Worm (Caenorhabditis elegans) whole organism, L4 larva: ENCODE data around the gene frpr-5.
A peak's percentile ranks its signal among the peaks of the same experiment; 100 is the strongest.

Experiments used
- D1046.2 ChIP-seq: fragments of 200-800 bp; sonication (Bioruptor generic); IDR thresholded peaks from 2 replicates; pipeline ENCODE4 v1.3.6; 2022; ENCODE audit warnings: missing genetic modification characterization, missing compliant biosample characterization
- F10B5.3 ChIP-seq: sonication (generic microtip); optimal IDR thresholded peaks from 2 replicates; lab custom pipeline; 2016; ENCODE audit warnings: mild to moderate bottlenecking, missing genetic modification characterization, missing compliant biosample characterization
- F37D6.2 ChIP-seq: sonication (generic microtip); optimal IDR thresholded peaks from 2 replicates; lab custom pipeline; 2016; ENCODE audit warnings: mild to moderate bottlenecking, missing genetic modification characterization, missing compliant biosample characterization
- F49E8.2 ChIP-seq: sonication (generic microtip); optimal IDR thresholded peaks from 2 replicates; lab custom pipeline; 2016; ENCODE audit warnings: missing compliant biosample characterization, mild to moderate bottlenecking, missing genetic modification characterization, borderline replicate concordance
- R02D3.7 ChIP-seq: fragments of 150-350 bp; sonication (generic microtip); optimal IDR thresholded peaks from 3 replicates; lab custom pipeline; 2014; ENCODE audit warnings: missing biosample characterization, missing genetic modification characterization
- aha-1 ChIP-seq: fragments of 150-350 bp; peaks from one replicate; lab custom pipeline; 2014; ENCODE audit warnings: missing biosample characterization, missing genetic modification characterization
- attf-4 ChIP-seq: sonication (generic microtip); optimal IDR thresholded peaks from 3 replicates; lab custom pipeline; 2017; ENCODE audit warnings: missing biosample characterization, missing genetic modification characterization
- ceh-32 ChIP-seq: sonication (generic microtip); optimal IDR thresholded peaks from 2 replicates; lab custom pipeline; 2016; ENCODE audit warnings: mild to moderate bottlenecking, missing genetic modification characterization, missing compliant biosample characterization; ENCODE audit not compliant: poor library complexity
- ceh-44 ChIP-seq: fragments of 200-800 bp; sonication (Bioruptor generic); IDR thresholded peaks from 2 replicates; pipeline ENCODE4 v1.3.6; 2022; ENCODE audit warnings: missing genetic modification reagents, missing genetic modification characterization, missing compliant biosample characterization
- ctbp-1 ChIP-seq: fragments of 200-800 bp; sonication (Bioruptor generic); IDR thresholded peaks from 2 replicates; pipeline ENCODE4 v1.3.6; 2022; ENCODE audit warnings: missing genetic modification reagents, missing genetic modification characterization, missing compliant biosample characterization
- daf-16 ChIP-seq, 3 experiments: sonication (generic microtip); optimal IDR thresholded peaks; 2 replicates each; lab custom pipeline; 2016 to 2017; ENCODE audit warnings: missing genetic modification characterization in 3 of 3, missing genetic modification reagents in 3 of 3, mild to moderate bottlenecking in 2 of 3, missing compliant biosample characterization in 2 of 3, missing biosample characterization in 1 of 3, moderate library complexity in 1 of 3
- daf-19 ChIP-seq: fragments of 200-800 bp; sonication (Bioruptor generic); conservative IDR thresholded peaks from 2 replicates; pipeline ENCODE4 v1.3.6; 2022; ENCODE audit warnings: missing genetic modification characterization, missing compliant biosample characterization
- dmd-6 ChIP-seq: fragments of 200-800 bp; sonication (Bioruptor generic); IDR thresholded peaks from 2 replicates; pipeline ENCODE4 v1.3.6; 2022; ENCODE audit warnings: missing genetic modification reagents, missing genetic modification characterization, missing compliant biosample characterization
- dpl-1 ChIP-seq: fragments of 150-350 bp; optimal IDR thresholded peaks from 2 replicates; lab custom pipeline; 2014; ENCODE audit warnings: missing biosample characterization, missing genetic modification reagents, missing genetic modification characterization
- dve-1 ChIP-seq: sonication (generic microtip); optimal IDR thresholded peaks from 2 replicates; lab custom pipeline; 2017; ENCODE audit warnings: antibody characterized with exemption, mild to moderate bottlenecking, missing genetic modification characterization, missing compliant biosample characterization; ENCODE audit not compliant: insufficient read depth
- egl-43 ChIP-seq: fragments of 200-800 bp; sonication (Bioruptor generic); IDR thresholded peaks from 2 replicates; pipeline ENCODE4 v1.3.6; 2022; ENCODE audit warnings: missing genetic modification reagents, missing genetic modification characterization, missing compliant biosample characterization
- hlh-30 ChIP-seq: sonication (generic microtip); optimal IDR thresholded peaks from 2 replicates; lab custom pipeline; 2017; ENCODE audit warnings: antibody characterized with exemption, mild to moderate bottlenecking, missing genetic modification characterization, missing compliant biosample characterization; ENCODE audit not compliant: insufficient read depth
- lim-7 ChIP-seq: fragments of 200-800 bp; sonication (Bioruptor generic); IDR thresholded peaks from 2 replicates; pipeline ENCODE4 v1.3.6; 2022; ENCODE audit warnings: missing genetic modification characterization, missing compliant biosample characterization
- lin-1 ChIP-seq: fragments of 200-800 bp; sonication (Bioruptor generic); IDR thresholded peaks from 2 replicates; pipeline ENCODE4 v1.3.6; 2022; ENCODE audit warnings: missing genetic modification reagents, missing genetic modification characterization, missing compliant biosample characterization
- lin-15B ChIP-seq: fragments of 150-350 bp; sonication (generic microtip); optimal IDR thresholded peaks from 3 replicates; lab custom pipeline; 2014; ENCODE audit warnings: missing biosample characterization, missing genetic modification characterization
- lin-29 ChIP-seq: fragments of 200-800 bp; sonication (Bioruptor generic); IDR thresholded peaks from 2 replicates; pipeline ENCODE4 v1.3.6; 2022; ENCODE audit warnings: missing genetic modification reagents, missing genetic modification characterization, missing compliant biosample characterization
- lin-38 ChIP-seq: fragments of 200-800 bp; sonication (Bioruptor generic); IDR thresholded peaks from 2 replicates; pipeline ENCODE4 v1.3.6; 2022; ENCODE audit warnings: missing genetic modification reagents, missing genetic modification characterization, missing compliant biosample characterization
- lin-39 ChIP-seq: fragments of 150-350 bp; optimal IDR thresholded peaks from 2 replicates; lab custom pipeline; 2014; ENCODE audit warnings: missing biosample characterization, missing genetic modification reagents, missing genetic modification characterization
- lir-3 ChIP-seq: sonication (generic microtip); optimal IDR thresholded peaks from 2 replicates; lab custom pipeline; 2016; ENCODE audit warnings: mild to moderate bottlenecking, missing genetic modification characterization, missing compliant biosample characterization
- lsy-2 ChIP-seq, 2 experiments: fragments of 150-350 bp in 1 of 2; sonication (generic microtip) in 1 of 2; optimal IDR thresholded peaks; 2 replicates each; lab custom pipeline; 2014 to 2017; ENCODE audit warnings: missing biosample characterization in 2 of 2, missing genetic modification characterization in 2 of 2
- mdt-29 ChIP-seq: fragments of 200-800 bp; sonication (Bioruptor generic); IDR thresholded peaks from 2 replicates; pipeline ENCODE4 v1.3.6; 2022; ENCODE audit warnings: missing genetic modification reagents, missing genetic modification characterization, missing compliant biosample characterization
- mep-1 ChIP-seq: fragments of 150-350 bp; sonication (generic microtip); optimal IDR thresholded peaks from 3 replicates; lab custom pipeline; 2014; ENCODE audit warnings: missing biosample characterization, missing genetic modification characterization
- mes-2 ChIP-seq: sonication (generic microtip); optimal IDR thresholded peaks from 2 replicates; lab custom pipeline; 2016; ENCODE audit warnings: missing genotype, mild to moderate bottlenecking, missing genetic modification characterization, missing compliant biosample characterization; ENCODE audit not compliant: poor library complexity, severe bottlenecking
- mxl-3 ChIP-seq: fragments of 200-800 bp; sonication (Bioruptor generic); optimal IDR thresholded peaks from 2 replicates; lab custom pipeline; 2018; ENCODE audit warnings: mild to moderate bottlenecking, missing genetic modification characterization, missing compliant biosample characterization
- nhr-10 ChIP-seq: fragments of 150-350 bp; optimal IDR thresholded peaks from 2 replicates; lab custom pipeline; 2014; ENCODE audit warnings: missing biosample characterization, missing genetic modification characterization
- nhr-11 ChIP-seq: fragments of 150-350 bp; optimal IDR thresholded peaks from 2 replicates; lab custom pipeline; 2014; ENCODE audit warnings: missing biosample characterization, missing genetic modification characterization
- nhr-28 ChIP-seq: fragments of 150-350 bp; optimal IDR thresholded peaks from 2 replicates; lab custom pipeline; 2014; ENCODE audit warnings: missing biosample characterization, missing genetic modification characterization
- nhr-41 ChIP-seq: fragments of 200-800 bp; sonication (Bioruptor generic); IDR thresholded peaks from 2 replicates; pipeline ENCODE4 v1.3.6; 2022; ENCODE audit warnings: missing genetic modification reagents, missing genetic modification characterization, missing compliant biosample characterization
- nhr-48 ChIP-seq: sonication (generic microtip); optimal IDR thresholded peaks from 2 replicates; lab custom pipeline; 2016; ENCODE audit warnings: mild to moderate bottlenecking, missing genetic modification characterization, missing compliant biosample characterization
- nhr-6 ChIP-seq: fragments of 150-350 bp; optimal IDR thresholded peaks from 2 replicates; lab custom pipeline; 2014; ENCODE audit warnings: missing biosample characterization, missing genetic modification characterization
- nhr-76 ChIP-seq: fragments of 150-350 bp; optimal IDR thresholded peaks from 2 replicates; lab custom pipeline; 2014; ENCODE audit warnings: missing biosample characterization, missing genetic modification characterization
- pha-4 ChIP-seq, 2 experiments: fragments of 150-350 bp in 1 of 2; fragments of 200-800 bp in 1 of 2; sonication (Bioruptor generic) in 1 of 2; IDR thresholded peaks in 1 of 2; optimal IDR thresholded peaks in 1 of 2; 2 replicates each; pipeline versions ENCODE4 v1.3.6 to Lab custom; 2014 to 2022; ENCODE audit warnings: missing genetic modification characterization in 2 of 2, missing genetic modification reagents in 2 of 2, missing biosample characterization in 1 of 2, missing compliant biosample characterization in 1 of 2
- skn-1 ChIP-seq: fragments of 150-350 bp; optimal IDR thresholded peaks from 2 replicates; lab custom pipeline; 2014; ENCODE audit warnings: missing biosample characterization, missing genetic modification characterization
- snpc-1.2 ChIP-seq: fragments of 200-800 bp; sonication (Bioruptor generic); IDR thresholded peaks from 2 replicates; pipeline ENCODE4 v1.3.6; 2022; ENCODE audit warnings: missing genetic modification reagents, missing genetic modification characterization, missing compliant biosample characterization
- spr-3 ChIP-seq: fragments of 200-800 bp; sonication (Bioruptor generic); optimal IDR thresholded peaks from 2 replicates; lab custom pipeline; 2018; ENCODE audit warnings: mild to moderate bottlenecking, missing genetic modification characterization, missing compliant biosample characterization
- tag-97 ChIP-seq: fragments of 200-800 bp; sonication (Bioruptor generic); IDR thresholded peaks from 2 replicates; pipeline ENCODE4 v1.3.6; 2022; ENCODE audit warnings: missing genetic modification characterization, missing compliant biosample characterization
- unc-130 ChIP-seq: sonication (generic microtip); optimal IDR thresholded peaks from 2 replicates; lab custom pipeline; 2016; ENCODE audit warnings: missing genetic modification reagents, missing genetic modification characterization, missing compliant biosample characterization
- vab-7 ChIP-seq: fragments of 200-800 bp; sonication (Bioruptor generic); IDR thresholded peaks from 2 replicates; pipeline ENCODE4 v1.3.6; 2022; ENCODE audit warnings: missing genetic modification reagents, missing genetic modification characterization, missing compliant biosample characterization
- zfp-2 ChIP-seq: sonication (generic microtip); optimal IDR thresholded peaks from 2 replicates; lab custom pipeline; 2016; ENCODE audit warnings: mild to moderate bottlenecking, missing genetic modification characterization, missing compliant biosample characterization
- zip-11 ChIP-seq: fragments of 200-800 bp; sonication (Bioruptor generic); IDR thresholded peaks from 2 replicates; pipeline ENCODE4 v1.3.6; 2022; ENCODE audit warnings: missing genetic modification characterization, missing compliant biosample characterization
- ztf-11 ChIP-seq: fragments of 150-350 bp; optimal IDR thresholded peaks from 2 replicates; lab custom pipeline; 2014; ENCODE audit warnings: missing biosample characterization, missing genetic modification characterization

Gene frpr-5

ce11 chrV:13566967-13567366 is 31.1 kb upstream of the frpr-5 start (continued):
- no peak for TF ChIP-seq attf-4 (tag; lab: Kevin White, UChicago)
- TF ChIP-seq hlh-30, result no peak
- TF ChIP-seq ctbp-1, result no peak
- no peak for TF ChIP-seq F10B5.3 (tag; lab: Kevin White, UChicago)
- no peak for TF ChIP-seq mxl-3 (GFP tag; lab: Kevin White, UChicago)
- TF ChIP-seq nhr-6, result no peak
- no peak for TF ChIP-seq pha-4 (GFP tag; IDR thresholded peaks at IDR 0.05; lab: Robert Waterston, UW)
- TF ChIP-seq pha-4 (tag; optimal IDR thresholded peaks at IDR 0.05; lab: Kevin White, UChicago), result no peak
- no peak for TF ChIP-seq nhr-28 (tag; lab: Kevin White, UChicago)
- peak in 1 of 2 experiments; percentile 14 for TF ChIP-seq lsy-2 (tag; optimal IDR thresholded peaks at IDR 0.05; lab: Kevin White, UChicago)
- TF ChIP-seq aha-1 (tag; lab: Kevin White, UChicago), result peak; percentile 88
- no peak for TF ChIP-seq lin-39 (tag; lab: Kevin White, UChicago)
- peak; percentile 7 for TF ChIP-seq spr-3 (GFP tag; lab: Kevin White, UChicago)
- no peak for TF ChIP-seq lin-29 (GFP tag; lab: Robert Waterston, UW)
- TF ChIP-seq nhr-48, result peak; percentile 31
- no peak for TF ChIP-seq lin-15B
- no peak for TF ChIP-seq egl-43 (GFP tag; lab: Robert Waterston, UW)
- TF ChIP-seq dpl-1 (GFP tag; lab: Kevin White, UChicago), result no peak
- TF ChIP-seq ceh-44 (GFP tag; lab: Robert Waterston, UW), result no peak
- TF ChIP-seq snpc-1.2, result no peak
- TF ChIP-seq mep-1, result no peak
- TF ChIP-seq nhr-10 (tag; lab: Kevin White, UChicago), result no peak
- TF ChIP-seq ceh-32 (tag; lab: Kevin White, UChicago), result no peak
- TF ChIP-seq tag-97 (GFP tag; lab: Robert Waterston, UW), result no peak
- TF ChIP-seq skn-1 (tag; lab: Kevin White, UChicago), result no peak
- TF ChIP-seq daf-19 (GFP tag; lab: Robert Waterston, UW), result no peak
- TF ChIP-seq mes-2, result peak; percentile 45
- TF ChIP-seq F49E8.2 (tag; lab: Kevin White, UChicago), result no peak
- TF ChIP-seq dmd-6 (GFP tag; lab: Robert Waterston, UW), result 0 out of 2 replicates have a peak, but pooled peaks have one; percentile 42
- TF ChIP-seq vab-7 (GFP tag; lab: Robert Waterston, UW), result no peak
- TF ChIP-seq mdt-29 (GFP tag; lab: Robert Waterston, UW), result peak; percentile 32; the same call in 1 of the 2 replicates
- no peak for TF ChIP-seq nhr-76 (tag; lab: Kevin White, UChicago)
- no peak for TF ChIP-seq lim-7 (GFP tag; lab: Robert Waterston, UW)
- TF ChIP-seq nhr-11 (tag; lab: Kevin White, UChicago), result no peak
- TF ChIP-seq zip-11 (GFP tag; lab: Robert Waterston, UW), result no peak
- TF ChIP-seq dve-1 (tag; lab: Kevin White, UChicago), result peak; percentile 36
- TF ChIP-seq zfp-2 (tag; lab: Kevin White, UChicago), result no peak
- no peak for TF ChIP-seq unc-130
- 0 out of 2 replicates have a peak, but pooled peaks have one; percentile 9 for TF ChIP-seq D1046.2 (GFP tag; lab: Robert Waterston, UW)
- TF ChIP-seq daf-16 (GFP tag; optimal IDR thresholded peaks at IDR 0.05; lab: Kevin White, UChicago), result no peak
- TF ChIP-seq daf-16 (tag; optimal IDR thresholded peaks at IDR 0.05; lab: Kevin White, UChicago), result peak; percentile 25
- TF ChIP-seq lin-1 (GFP tag; lab: Robert Waterston, UW), result no peak
- TF ChIP-seq lir-3 (tag; lab: Kevin White, UChicago), result no peak
- no peak for TF ChIP-seq nhr-41 (GFP tag; lab: Robert Waterston, UW)
- TF ChIP-seq F37D6.2 (tag; lab: Kevin White, UChicago), result no peak
- peak; percentile 69 for TF ChIP-seq lin-38 (GFP tag; lab: Robert Waterston, UW)
- no peak for TF ChIP-seq ztf-11
- TF ChIP-seq R02D3.7 (tag; lab: Kevin White, UChicago), result no peak
